Fruit fly (Drosophila melanogaster): ENCODE measurements around the gene ema.

The ema gene

dm6 chr3R:16410706-16411105, 30.8 kb downstream of the ema start:
- TF ChIP-seq ovo (GFP tag; optimal IDR thresholded peaks at IDR 0.05): no peak
- TF ChIP-seq pad (GFP tag; optimal IDR thresholded peaks at IDR 0.05): no peak
- no peak for TF ChIP-seq CG12768 (GFP tag; optimal IDR thresholded peaks at IDR 0.05)
- no peak for TF ChIP-seq CG7045 (GFP tag; optimal IDR thresholded peaks at IDR 0.05)
- TF ChIP-seq bab1 (GFP tag; optimal IDR thresholded peaks at IDR 0.05): no peak
- TF ChIP-seq CG5204 (GFP tag; optimal IDR thresholded peaks at IDR 0.05): no peak
- TF ChIP-seq cic (GFP tag; optimal IDR thresholded peaks at IDR 0.05): no peak
- TF ChIP-seq cnc (optimal IDR thresholded peaks at IDR 0.05): no peak
- TF ChIP-seq Clk (GFP tag; optimal IDR thresholded peaks at IDR 0.05): no peak
- no peak for TF ChIP-seq CG14711 (tag; optimal IDR thresholded peaks at IDR 0.05)
- TF ChIP-seq tj (GFP tag; optimal IDR thresholded peaks at IDR 0.05): no peak
- TF ChIP-seq toe (GFP tag; optimal IDR thresholded peaks at IDR 0.05): no peak
- no peak for TF ChIP-seq Hr96 (GFP tag; optimal IDR thresholded peaks at IDR 0.05)
- TF ChIP-seq Mnt (GFP tag; optimal IDR thresholded peaks at IDR 0.05): no peak
- no peak for TF ChIP-seq CG7101 (tag; optimal IDR thresholded peaks at IDR 0.05)
- no peak for TF ChIP-seq kay (GFP tag; ENCODE audit: borderline replicate concordance)
- TF ChIP-seq Crg-1 (GFP tag; optimal IDR thresholded peaks at IDR 0.05): no peak
- TF ChIP-seq CG1620 (GFP tag; optimal IDR thresholded peaks at IDR 0.05): no peak
- no peak for TF ChIP-seq CG33017 (tag; optimal IDR thresholded peaks at IDR 0.05)

dm6 chr3R:16408434-16408833, 33.0 kb downstream of the ema start:
- no peak for TF ChIP-seq CG14711 (tag; optimal IDR thresholded peaks at IDR 0.05)
- no peak for TF ChIP-seq cic (GFP tag; optimal IDR thresholded peaks at IDR 0.05)
- no peak for TF ChIP-seq CG7045 (GFP tag; optimal IDR thresholded peaks at IDR 0.05)

- no peak for TF ChIP-seq Crg-1 (GFP tag; optimal IDR thresholded peaks at IDR 0.05)
- no peak for TF ChIP-seq CG14711 (tag; optimal IDR thresholded peaks at IDR 0.05)
- no peak for TF ChIP-seq CG7101 (tag; optimal IDR thresholded peaks at IDR 0.05)
- no peak for TF ChIP-seq Hr96 (GFP tag; optimal IDR thresholded peaks at IDR 0.05)
- TF ChIP-seq CG1620 (GFP tag; optimal IDR thresholded peaks at IDR 0.05): no peak
- TF ChIP-seq cic (GFP tag; optimal IDR thresholded peaks at IDR 0.05): no peak
- TF ChIP-seq CG5204 (GFP tag; optimal IDR thresholded peaks at IDR 0.05): no peak
- TF ChIP-seq CG7045 (GFP tag; optimal IDR thresholded peaks at IDR 0.05): no peak
- no peak for TF ChIP-seq Clk (GFP tag; optimal IDR thresholded peaks at IDR 0.05)
- no peak for TF ChIP-seq bab1 (GFP tag; optimal IDR thresholded peaks at IDR 0.05)
- TF ChIP-seq tj (GFP tag; optimal IDR thresholded peaks at IDR 0.05): no peak
- TF ChIP-seq kay (GFP tag; ENCODE audit: borderline replicate concordance): no peak
- no peak for TF ChIP-seq ovo (GFP tag; optimal IDR thresholded peaks at IDR 0.05)
- TF ChIP-seq pad (GFP tag; optimal IDR thresholded peaks at IDR 0.05): no peak
- no peak for TF ChIP-seq CG33017 (tag; optimal IDR thresholded peaks at IDR 0.05)
- TF ChIP-seq CG11617 (GFP tag; optimal IDR thresholded peaks at IDR 0.05): no peak
- no peak for TF ChIP-seq Mnt (GFP tag; optimal IDR thresholded peaks at IDR 0.05)
These were observed 34.8 kb downstream of the ema start for dm6 chr3R:16406618-16407017.

- no peak for TF ChIP-seq CG7045 (GFP tag; optimal IDR thresholded peaks at IDR 0.05)
- TF ChIP-seq CG33017 (tag; optimal IDR thresholded peaks at IDR 0.05): no peak
- TF ChIP-seq bab1 (GFP tag; optimal IDR thresholded peaks at IDR 0.05): no peak
- no peak for TF ChIP-seq CG5204 (GFP tag; optimal IDR thresholded peaks at IDR 0.05)
- no peak for TF ChIP-seq ovo (GFP tag; optimal IDR thresholded peaks at IDR 0.05)
- no peak for TF ChIP-seq CG7101 (tag; optimal IDR thresholded peaks at IDR 0.05)
- TF ChIP-seq pad (GFP tag; optimal IDR thresholded peaks at IDR 0.05): no peak
These were observed 37.8 kb downstream of the ema start for dm6 chr3R:16403734-16404057.

dm6 chr3R:16403023-16403733, 38.3 kb downstream of the ema start, which contains the start of gene ss:
TSS of gene ss (minus strand) at chr3R:16403690.
- TF ChIP-seq CG7045 (GFP tag; optimal IDR thresholded peaks at IDR 0.05) (no peak), toe (GFP tag; optimal IDR thresholded peaks at IDR 0.05) (no peak), cic (GFP tag; optimal IDR thresholded peaks at IDR 0.05) (no peak), ovo (GFP tag; optimal IDR thresholded peaks at IDR 0.05) (no peak), CG12768 (GFP tag; optimal IDR thresholded peaks at IDR 0.05) (no peak), Clk (GFP tag; optimal IDR thresholded peaks at IDR 0.05) (no peak), pad (GFP tag; optimal IDR thresholded peaks at IDR 0.05) (no peak), CG5204 (GFP tag; optimal IDR thresholded peaks at IDR 0.05) (no peak), Mnt (GFP tag; optimal IDR thresholded peaks at IDR 0.05) (no peak), CG14711 (tag; optimal IDR thresholded peaks at IDR 0.05) (no peak), bab1 (GFP tag; optimal IDR thresholded peaks at IDR 0.05) (no peak), kay (GFP tag; ENCODE audit: borderline replicate concordance) (no peak), CG33017 (tag; optimal IDR thresholded peaks at IDR 0.05) (no peak), Hr96 (GFP tag; optimal IDR thresholded peaks at IDR 0.05) (no peak), tj (GFP tag; optimal IDR thresholded peaks at IDR 0.05) (no peak), CG11617 (GFP tag; optimal IDR thresholded peaks at IDR 0.05) (no peak), CG1620 (GFP tag; optimal IDR thresholded peaks at IDR 0.05) (no peak), CG7101 (tag; optimal IDR thresholded peaks at IDR 0.05) (no peak)

dm6 chr3R:16396565-16396964, 44.9 kb downstream of the ema start:
- TF ChIP-seq bab1 (GFP tag; optimal IDR thresholded peaks at IDR 0.05) (no peak), CG33017 (tag; optimal IDR thresholded peaks at IDR 0.05) (no peak), cnc (optimal IDR thresholded peaks at IDR 0.05) (no peak), CG7101 (tag; optimal IDR thresholded peaks at IDR 0.05) (no peak), CG1620 (GFP tag; optimal IDR thresholded peaks at IDR 0.05) (no peak), CG7045 (GFP tag; optimal IDR thresholded peaks at IDR 0.05) (no peak), CG5204 (GFP tag; optimal IDR thresholded peaks at IDR 0.05) (no peak), CG12768 (GFP tag; optimal IDR thresholded peaks at IDR 0.05) (no peak), tj (GFP tag; optimal IDR thresholded peaks at IDR 0.05) (no peak), kay (GFP tag; ENCODE audit: borderline replicate concordance) (no peak), pad (GFP tag; optimal IDR thresholded peaks at IDR 0.05) (no peak), ovo (GFP tag; optimal IDR thresholded peaks at IDR 0.05) (no peak)

All from whole organism, adult.